Fruit fly (Drosophila melanogaster): ENCODE measurements around the gene Pdh.

DNA sequence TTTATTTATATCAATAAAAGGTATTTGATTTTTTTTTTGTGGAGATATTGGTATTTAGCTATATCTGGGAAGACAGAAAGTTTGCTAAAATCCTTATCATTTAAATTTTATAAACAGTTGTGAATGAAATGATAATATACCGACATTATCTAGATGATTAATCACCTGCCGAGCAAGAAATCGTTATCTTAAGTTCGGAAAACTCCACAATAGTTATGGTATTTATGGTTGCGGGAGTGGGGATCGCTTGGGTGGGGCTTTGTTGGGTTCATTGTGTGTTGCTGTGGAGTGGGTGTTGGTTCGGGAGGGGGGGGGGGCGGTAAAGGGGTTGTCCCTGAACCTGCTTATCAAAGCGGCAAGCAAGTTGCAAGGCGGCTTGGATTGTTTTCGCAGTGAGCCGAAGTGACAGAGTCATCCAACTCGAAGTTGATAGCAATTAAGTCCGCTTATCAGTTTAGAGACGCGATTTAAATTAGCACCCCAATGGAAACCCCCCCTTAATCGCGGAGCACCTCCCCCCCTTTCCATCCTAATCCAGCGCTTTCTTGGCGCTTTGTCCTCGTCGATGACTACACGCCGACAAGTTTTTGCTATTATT lies 38.2 kb upstream of the Pdh start:
- TF ChIP-seq br (GFP tag; optimal IDR thresholded peaks at IDR 0.05) = no peak
- no peak for TF ChIP-seq Myc (optimal IDR thresholded peaks at IDR 0.05)
- no peak for TF ChIP-seq psq (GFP tag; optimal IDR thresholded peaks at IDR 0.05)
- TF ChIP-seq usp (GFP tag; optimal IDR thresholded peaks at IDR 0.05) = no peak
- TF ChIP-seq pan (optimal IDR thresholded peaks at IDR 0.05) = no peak

Data from whole organism, wandering third instar larva.